6 worm cellular contexts compared by ENCODE assay signal in the genomic region with DNA sequence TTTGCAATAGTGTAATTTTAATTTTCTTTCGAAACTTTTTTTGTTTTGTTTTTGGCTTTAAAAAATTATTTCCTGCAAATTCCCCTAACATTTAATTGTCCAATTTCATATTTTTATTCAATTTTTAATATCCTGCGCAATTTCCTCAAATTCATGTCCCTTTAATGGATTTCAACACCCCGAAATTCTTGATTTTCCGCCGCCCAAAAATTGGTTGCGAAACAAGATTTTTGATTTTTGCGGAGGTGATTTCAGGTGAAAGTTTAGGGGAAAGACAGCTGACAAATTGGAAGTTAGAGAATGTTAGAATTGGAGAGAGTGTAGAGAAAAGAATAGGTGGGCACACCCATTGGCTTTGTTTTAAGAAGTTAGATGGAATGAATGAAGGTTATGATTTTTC.
TF ChIP-seq lines count a peak whose summit lies in the region.

No protein-coding gene starts in this region.

TF ChIP-seq in whole organism, L1 larva, 84 proteins besides CTCF, POLR2A, EP300 and RAD21 (continues in another document):
- TF ChIP-seq ets-5 (GFP tag; IDR thresholded peaks at IDR 0.05; lab: Robert Waterston, UW) (no peak), ama-1 (optimal IDR thresholded peaks at IDR 0.05; lab: Kevin White, UChicago) (peak; percentile 27), Y116A8C.19 (tag; optimal IDR thresholded peaks at IDR 0.05; lab: Kevin White, UChicago; ENCODE audit: borderline replicate concordance) (no peak), xbp-1 (tag; optimal IDR thresholded peaks at IDR 0.05; lab: Kevin White, UChicago) (no peak), ztf-11 (tag; optimal IDR thresholded peaks at IDR 0.05; lab: Kevin White, UChicago) (no peak), alr-1 (tag; optimal IDR thresholded peaks at IDR 0.05; lab: Kevin White, UChicago; ENCODE audit: borderline replicate concordance) (no peak), nhr-12 (tag; optimal IDR thresholded peaks at IDR 0.05; lab: Kevin White, UChicago) (no peak), C34B4.2 (tag; optimal IDR thresholded peaks at IDR 0.05; lab: Kevin White, UChicago) (no peak), tlp-1 (tag; optimal IDR thresholded peaks at IDR 0.05; lab: Kevin White, UChicago) (no peak), C04F5.9 (tag; optimal IDR thresholded peaks at IDR 0.05; lab: Kevin White, UChicago) (no peak), vab-15 (tag; optimal IDR thresholded peaks at IDR 0.05; lab: Kevin White, UChicago) (no peak), aha-1 (tag; optimal IDR thresholded peaks at IDR 0.05; lab: Kevin White, UChicago) (no peak), lsy-2 (tag; optimal IDR thresholded peaks at IDR 0.05; lab: Kevin White, UChicago) (peak; percentile 14 to 39), isw-1 (GFP tag; IDR thresholded peaks at IDR 0.05; lab: Robert Waterston, UW) (no peak), skn-1 (tag; optimal IDR thresholded peaks at IDR 0.05; lab: Kevin White, UChicago) (peak; percentile 78)

TF ChIP-seq in whole organism, L2 larva, 48 proteins besides CTCF, POLR2A, EP300 and RAD21 (continues in another document):
- TF ChIP-seq ama-1 (optimal IDR thresholded peaks at IDR 0.05; lab: Kevin White, UChicago) = peak; percentile 64
- peak; percentile 54 for TF ChIP-seq ztf-4 (tag; optimal IDR thresholded peaks at IDR 0.05; lab: Kevin White, UChicago)
- TF ChIP-seq gmeb-1 (tag; optimal IDR thresholded peaks at IDR 0.05; lab: Kevin White, UChicago) = no peak
- TF ChIP-seq lin-39 (tag; optimal IDR thresholded peaks at IDR 0.05; lab: Kevin White, UChicago) = no peak
- no peak for TF ChIP-seq mab-5 (tag; optimal IDR thresholded peaks at IDR 0.05; lab: Kevin White, UChicago)
- TF ChIP-seq nhr-129 (tag; optimal IDR thresholded peaks at IDR 0.05; lab: Kevin White, UChicago) = no peak
- peak; percentile 35 for TF ChIP-seq nhr-25 (tag; optimal IDR thresholded peaks at IDR 0.05; lab: Kevin White, UChicago)
- TF ChIP-seq C34F6.9 (tag; optimal IDR thresholded peaks at IDR 0.05; lab: Kevin White, UChicago) = peak; percentile 1
- no peak for TF ChIP-seq R02D3.7 (tag; optimal IDR thresholded peaks at IDR 0.05; lab: Kevin White, UChicago)
- no peak for TF ChIP-seq nhr-21 (tag; optimal IDR thresholded peaks at IDR 0.05; lab: Kevin White, UChicago)
- TF ChIP-seq ztf-1 (GFP tag; conservative IDR thresholded peaks at IDR 0.05; lab: Robert Waterston, UW) = no peak
- TF ChIP-seq F13H6.1 (tag; optimal IDR thresholded peaks at IDR 0.05; lab: Kevin White, UChicago) = no peak
- TF ChIP-seq unc-62 (GFP tag; optimal IDR thresholded peaks at IDR 0.05; lab: Kevin White, UChicago) = no peak
- no peak for TF ChIP-seq lin-11 (tag; optimal IDR thresholded peaks at IDR 0.05; lab: Kevin White, UChicago)
- TF ChIP-seq ztf-11 (tag; optimal IDR thresholded peaks at IDR 0.05; lab: Kevin White, UChicago) = no peak
- no peak for TF ChIP-seq unc-55 (GFP tag; optimal IDR thresholded peaks at IDR 0.05; lab: Kevin White, UChicago)

TF ChIP-seq in whole organism, L3 larva, 47 proteins besides CTCF, POLR2A, EP300 and RAD21:
- TF ChIP-seq jun-1 (tag; optimal IDR thresholded peaks at IDR 0.05; lab: Kevin White, UChicago) = no peak
- peak; percentile 64 for TF ChIP-seq ama-1 (optimal IDR thresholded peaks at IDR 0.05; lab: Kevin White, UChicago)
- TF ChIP-seq nhr-25 (tag; optimal IDR thresholded peaks at IDR 0.05; lab: Kevin White, UChicago) = peak; percentile 2
TF ChIP-seq in whole organism, L3 larva: peak in this region for 2.

TF ChIP-seq in whole organism, L4 larva, 104 proteins besides CTCF, POLR2A, EP300 and RAD21:
- TF ChIP-seq gei-8 (GFP tag; optimal IDR thresholded peaks at IDR 0.05; lab: Kevin White, UChicago) (no peak), pqm-1 (tag; optimal IDR thresholded peaks at IDR 0.05; lab: Kevin White, UChicago) (no peak), aha-1 (tag; lab: Kevin White, UChicago) (peak; percentile 70), hlh-30 (tag; optimal IDR thresholded peaks at IDR 0.05; lab: Kevin White, UChicago; ENCODE audit: insufficient read depth) (no peak), unc-62 (GFP tag; optimal IDR thresholded peaks at IDR 0.05 in 1 of 2; lab: Kevin White, UChicago) (no peak), unc-62 (tag; optimal IDR thresholded peaks at IDR 0.05; lab: Kevin White, UChicago) (no peak), lin-13 (GFP tag; optimal IDR thresholded peaks at IDR 0.05; lab: Kevin White, UChicago) (no peak), egl-27 (tag; optimal IDR thresholded peaks at IDR 0.05; lab: Kevin White, UChicago) (no peak), duxl-1 (tag; optimal IDR thresholded peaks at IDR 0.05; lab: Kevin White, UChicago; ENCODE audit: poor library complexity) (no peak), lin-1 (GFP tag; IDR thresholded peaks at IDR 0.05; lab: Robert Waterston, UW) (no peak)

TF ChIP-seq in whole organism, mixed stage, embryonic, 35 proteins besides CTCF, POLR2A, EP300 and RAD21:
- TF ChIP-seq nhr-12 (tag; optimal IDR thresholded peaks at IDR 0.05; lab: Kevin White, UChicago) (no peak), ceh-43 (GFP tag; optimal IDR thresholded peaks at IDR 0.05; lab: Kevin White, UChicago) (no peak), nhr-237 (tag; optimal IDR thresholded peaks at IDR 0.05; lab: Kevin White, UChicago) (no peak), hlh-1 (tag; optimal IDR thresholded peaks at IDR 0.05; lab: Kevin White, UChicago) (peak; percentile 23), nhr-2 (tag; optimal IDR thresholded peaks at IDR 0.05; lab: Kevin White, UChicago) (no peak), elt-1 (tag; optimal IDR thresholded peaks at IDR 0.05; lab: Kevin White, UChicago; ENCODE audit: borderline replicate concordance, insufficient read depth) (no peak), bed-3 (GFP tag; optimal IDR thresholded peaks at IDR 0.05; lab: Kevin White, UChicago) (no peak), ces-1 (GFP tag; optimal IDR thresholded peaks at IDR 0.05; lab: Kevin White, UChicago) (peak; percentile 9)

TF ChIP-seq in whole organism, young adult, 124 proteins besides CTCF, POLR2A, EP300 and RAD21:
- 0 out of 2 replicates have a peak, but pooled peaks have one; percentile 20 for TF ChIP-seq hmg-1.2 (GFP tag; IDR thresholded peaks at IDR 0.05; lab: Robert Waterston, UW)
- no peak for TF ChIP-seq dpff-1 (tag; optimal IDR thresholded peaks at IDR 0.05; lab: Kevin White, UChicago)
- 0 out of 2 replicates have a peak, but pooled peaks have one; percentile 16 for TF ChIP-seq cebp-1 (GFP tag; IDR thresholded peaks at IDR 0.05; lab: Robert Waterston, UW)
- TF ChIP-seq cebp-1 (tag; optimal IDR thresholded peaks at IDR 0.05; lab: Kevin White, UChicago) = peak; percentile 87
TF ChIP-seq in whole organism, young adult: peak in this region for 2.
